Fruit fly (Drosophila melanogaster) whole organism: Measurements from ENCODE around the gene CG32720.

Experiments used
- CG8478 ChIP-seq: fragments of >200 bp; optimal IDR thresholded peaks from 2 replicates; lab custom pipeline; 2018; ENCODE audit warnings: inconsistent platforms
- Dll ChIP-seq: fragments of >200 bp; optimal IDR thresholded peaks from 2 replicates; lab custom pipeline; 2017
- EcR ChIP-seq, 2 experiments: fragments of >200 bp; optimal IDR thresholded peaks; 2 replicates each; lab custom pipeline; 2017; ENCODE audit warnings: missing biosample characterization in 2 of 2, missing genetic modification characterization in 2 of 2, missing genetic modification reagents in 2 of 2
- pan ChIP-seq: fragments of >200 bp; optimal IDR thresholded peaks from 2 replicates; lab custom pipeline; 2017
- psq ChIP-seq: fragments of >200 bp; optimal IDR thresholded peaks from 2 replicates; lab custom pipeline; 2017
- usp ChIP-seq: fragments of >200 bp; optimal IDR thresholded peaks from 2 replicates; lab custom pipeline; 2017; ENCODE audit warnings: missing biosample characterization, missing genetic modification characterization, mixed read lengths

- TF ChIP-seq psq (lab: Kevin White, UChicago) (no peak), CG8478 (lab: Kevin White, UChicago) (no peak), usp (GFP tag; lab: Kevin White, UChicago) (no peak), pan (lab: Kevin White, UChicago) (no peak), EcR (GFP tag; optimal IDR thresholded peaks at IDR 0.05; lab: Kevin White, UChicago) (no peak), Dll (no peak)
Observed at dm6 chrX:7534864-7535263, 1.9 kb downstream of the CG32720 start.
